Fruit fly (Drosophila melanogaster) whole organism, embryonic: Measurements from ENCODE around the gene mRpL39.

Source experiments
- ATbp ChIP-seq: fragments of 200-800 bp; sonication (Bioruptor generic); optimal IDR thresholded peaks from 2 replicates; lab custom pipeline; 2017; ENCODE audit warnings: missing biosample characterization, mild to moderate bottlenecking, missing genetic modification characterization, missing genetic modification reagents
- Aef1 ChIP-seq: fragments of 200-800 bp; sonication (Bioruptor generic); IDR thresholded peaks from 3 replicates; pipeline ENCODE4 v1.3.6; 2022; ENCODE audit warnings: missing biosample characterization, missing genetic modification characterization
- CG10565 ChIP-seq: fragments of 200-800 bp; sonication (Bioruptor generic); optimal IDR thresholded peaks from 3 replicates; lab custom pipeline; 2016; ENCODE audit warnings: missing biosample characterization, mild to moderate bottlenecking, missing genetic modification characterization
- CG10979 ChIP-seq: fragments of 200-800 bp; sonication (Bioruptor generic); optimal IDR thresholded peaks from 2 replicates; lab custom pipeline; 2018; ENCODE audit warnings: missing biosample characterization, mild to moderate bottlenecking, missing genetic modification characterization, moderate library complexity
- CG1233 ChIP-seq: fragments of 200-800 bp; sonication (Bioruptor generic); optimal IDR thresholded peaks from 4 replicates; lab custom pipeline; 2018; ENCODE audit warnings: missing biosample characterization, mild to moderate bottlenecking, missing genetic modification characterization
- CG12769 ChIP-seq: fragments of 200-800 bp; sonication (Bioruptor generic); optimal IDR thresholded peaks from 2 replicates; lab custom pipeline; 2019; ENCODE audit warnings: missing biosample characterization, mild to moderate bottlenecking, missing genetic modification characterization, moderate library complexity
- CG13287 ChIP-seq: fragments of 200-800 bp; sonication (Bioruptor generic); IDR thresholded peaks from 2 replicates; pipeline ENCODE4 v1.3.6; 2022; ENCODE audit warnings: missing biosample characterization, missing genetic modification characterization; ENCODE audit not compliant: partially characterized antibody
- CG14667 ChIP-seq: fragments of 200-800 bp; sonication (Bioruptor generic); IDR thresholded peaks from 2 replicates; pipeline ENCODE4 v1.3.6; 2022; ENCODE audit warnings: missing biosample characterization, missing genetic modification characterization
- CG16815 ChIP-seq: fragments of 200-800 bp; sonication (Bioruptor generic); optimal IDR thresholded peaks from 3 replicates; lab custom pipeline; 2017; ENCODE audit warnings: missing biosample characterization, mild to moderate bottlenecking, missing genetic modification characterization
- CG17361 ChIP-seq: fragments of 200-800 bp; sonication (Bioruptor generic); IDR thresholded peaks from 3 replicates; pipeline ENCODE4 v1.3.6; 2022; ENCODE audit warnings: missing biosample characterization, missing genetic modification characterization
- CG18262 ChIP-seq: fragments of 200-800 bp; optimal IDR thresholded peaks from 3 replicates; lab custom pipeline; 2019; ENCODE audit warnings: missing biosample characterization, mild to moderate bottlenecking, missing genetic modification characterization, moderate library complexity
- CG2120 ChIP-seq: fragments of 200-800 bp; sonication (Bioruptor generic); optimal IDR thresholded peaks from 3 replicates; lab custom pipeline; 2016; ENCODE audit warnings: missing biosample characterization, missing genetic modification characterization
- CG2202 ChIP-seq: fragments of 200-800 bp; sonication (Bioruptor generic); optimal IDR thresholded peaks from 2 replicates; lab custom pipeline; 2018; ENCODE audit warnings: missing biosample characterization, mild to moderate bottlenecking, missing genetic modification characterization
- CG2875 ChIP-seq: fragments of 200-800 bp; sonication (Bioruptor generic); optimal IDR thresholded peaks from 2 replicates; lab custom pipeline; 2017; ENCODE audit warnings: missing biosample characterization, mild to moderate bottlenecking, missing genetic modification characterization, missing genetic modification reagents
- CG30403 ChIP-seq: fragments of 200-800 bp; sonication (Bioruptor generic); optimal IDR thresholded peaks from 3 replicates; lab custom pipeline; 2016; ENCODE audit warnings: missing biosample characterization, missing genetic modification characterization
- CG31388 ChIP-seq: fragments of 200-800 bp; sonication (Bioruptor generic); optimal IDR thresholded peaks from 2 replicates; lab custom pipeline; 2016; ENCODE audit warnings: missing biosample characterization, missing genetic modification characterization
- CG31441 ChIP-seq: fragments of 200-800 bp; sonication (Bioruptor generic); IDR thresholded peaks from 2 replicates; pipeline ENCODE4 v1.3.6; 2022; ENCODE audit warnings: missing biosample characterization, missing genetic modification characterization
- CG42726 ChIP-seq: fragments of 200-800 bp; sonication (Bioruptor generic); IDR thresholded peaks from 2 replicates; pipeline ENCODE4 v1.3.6; 2022; ENCODE audit warnings: missing biosample characterization, missing genetic modification characterization; ENCODE audit not compliant: partially characterized antibody
- CrebB ChIP-seq: fragments of 200-800 bp; sonication (Bioruptor generic); optimal IDR thresholded peaks from 3 replicates; lab custom pipeline; 2018; ENCODE audit warnings: missing biosample characterization, mild to moderate bottlenecking, missing genetic modification characterization
- Drgx ChIP-seq: fragments of 200-800 bp; sonication (Bioruptor generic); IDR thresholded peaks from 2 replicates; pipeline ENCODE4 v1.3.6; 2022; ENCODE audit warnings: missing biosample characterization, missing genetic modification characterization
- Ets65A ChIP-seq: fragments of 200-800 bp; sonication (Bioruptor generic); peaks from one replicate; lab custom pipeline; 2016; ENCODE audit warnings: missing biosample characterization, missing genetic modification characterization
- PHDP ChIP-seq: fragments of 200-800 bp; sonication (Bioruptor generic); optimal IDR thresholded peaks from 3 replicates; lab custom pipeline; 2018; ENCODE audit warnings: missing biosample characterization, mild to moderate bottlenecking, missing genetic modification characterization, moderate library complexity
- Pdp1 ChIP-seq, 2 experiments: fragments of 200-800 bp; sonication (Bioruptor generic); optimal IDR thresholded peaks; 3 replicates each; lab custom pipeline; 2016; ENCODE audit warnings: missing biosample characterization in 2 of 2, missing genetic modification characterization in 2 of 2, mild to moderate bottlenecking in 1 of 2, moderate library complexity in 1 of 2
- Side ChIP-seq: fragments of 200-800 bp; sonication (Bioruptor generic); optimal IDR thresholded peaks from 2 replicates; lab custom pipeline; 2016; ENCODE audit warnings: missing biosample characterization, missing genetic modification characterization
- ara ChIP-seq: fragments of 200-800 bp; sonication (Bioruptor generic); IDR thresholded peaks from 2 replicates; pipeline ENCODE4 v1.3.6; 2022; ENCODE audit warnings: missing biosample characterization, missing genetic modification characterization
- ash1 ChIP-seq: fragments of 200-800 bp; sonication (Bioruptor generic); optimal IDR thresholded peaks from 2 replicates; lab custom pipeline; 2018; ENCODE audit warnings: missing biosample characterization, mild to moderate bottlenecking, missing genetic modification characterization
- bowl ChIP-seq: fragments of 200-800 bp; sonication (Bioruptor generic); IDR thresholded peaks from 2 replicates; pipeline ENCODE4 v1.3.6; 2022; ENCODE audit warnings: missing biosample characterization, missing genetic modification characterization
- bsh ChIP-seq, 2 experiments: fragments of 200-800 bp; sonication (Bioruptor generic); optimal IDR thresholded peaks; 2 replicates each; lab custom pipeline; 2017 to 2018; ENCODE audit warnings: mild to moderate bottlenecking in 2 of 2, missing biosample characterization in 2 of 2, missing genetic modification characterization in 2 of 2, moderate library complexity in 1 of 2
- chinmo ChIP-seq: fragments of 200-800 bp; sonication (Bioruptor generic); IDR thresholded peaks from 4 replicates; pipeline ENCODE4 v1.3.6; 2022; ENCODE audit warnings: missing biosample characterization, missing genetic modification characterization; ENCODE audit not compliant: partially characterized antibody
- dmrt99B ChIP-seq: fragments of 200-800 bp; sonication (Bioruptor generic); optimal IDR thresholded peaks from 2 replicates; lab custom pipeline; 2018; ENCODE audit warnings: missing biosample characterization, mild to moderate bottlenecking, missing genetic modification characterization, moderate library complexity
- exex ChIP-seq: fragments of 200-800 bp; sonication (Bioruptor generic); optimal IDR thresholded peaks from 4 replicates; lab custom pipeline; 2018; ENCODE audit warnings: missing biosample characterization, mild to moderate bottlenecking, missing genetic modification characterization, moderate library complexity
- gem ChIP-seq: fragments of 200-800 bp; sonication (Bioruptor generic); optimal IDR thresholded peaks from 2 replicates; lab custom pipeline; 2019; ENCODE audit warnings: missing biosample characterization, mild to moderate bottlenecking, missing genetic modification characterization, moderate library complexity
- hkb ChIP-seq, 2 experiments: fragments of 200-800 bp in 1 of 2; fragments of >200 bp in 1 of 2; sonication (Bioruptor generic) in 1 of 2; IDR thresholded peaks in 1 of 2; optimal IDR thresholded peaks in 1 of 2; 2 replicates each; pipeline versions ENCODE4 v1.3.6 to Lab custom; 2017 to 2022; ENCODE audit warnings: missing biosample characterization in 1 of 2, missing genetic modification characterization in 1 of 2
- lmd ChIP-seq: fragments of 200-800 bp; sonication (Bioruptor generic); IDR thresholded peaks from 2 replicates; pipeline ENCODE4 v1.3.6; 2022; ENCODE audit warnings: missing biosample characterization, missing genetic modification characterization
- nom ChIP-seq: fragments of 200-800 bp; sonication (Bioruptor generic); optimal IDR thresholded peaks from 2 replicates; lab custom pipeline; 2017; ENCODE audit warnings: missing biosample characterization, missing genetic modification characterization, mild to moderate bottlenecking, moderate library complexity, missing genetic modification reagents
- org-1 ChIP-seq: fragments of 200-800 bp; sonication (Bioruptor generic); optimal IDR thresholded peaks from 2 replicates; lab custom pipeline; 2017; ENCODE audit warnings: missing biosample characterization, missing genetic modification characterization
- pan ChIP-seq, 4 experiments: fragments of >200 bp in 3 of 4; fragments of 200-800 bp in 1 of 4; sonication (Bioruptor generic) in 1 of 4; optimal IDR thresholded peaks in 3 of 4; IDR thresholded peaks in 1 of 4; 2 replicates each; pipeline versions ENCODE4 v1.3.6 to Lab custom; 2017 to 2022; ENCODE audit warnings: missing biosample characterization in 2 of 4, missing genetic modification characterization in 2 of 4, mixed read lengths in 1 of 4
- phol ChIP-seq: fragments of 200-800 bp; sonication (Bioruptor generic); optimal IDR thresholded peaks from 3 replicates; lab custom pipeline; 2018; ENCODE audit warnings: missing biosample characterization, mild to moderate bottlenecking, missing genetic modification characterization, moderate library complexity
- prd ChIP-seq, 3 experiments: fragments of >200 bp in 2 of 3; fragments of 200-800 bp in 1 of 3; sonication (Bioruptor generic) in 1 of 3; optimal IDR thresholded peaks in 2 of 3; IDR thresholded peaks in 1 of 3; 2 replicates in 2 of 3; 3 replicates in 1 of 3; pipeline versions ENCODE4 v1.3.6 to Lab custom; 2017 to 2022; ENCODE audit warnings: missing biosample characterization in 1 of 3, missing genetic modification characterization in 1 of 3
- pzg ChIP-seq: fragments of 200-800 bp; sonication (Bioruptor generic); optimal IDR thresholded peaks from 3 replicates; lab custom pipeline; 2018; ENCODE audit warnings: missing biosample characterization, mild to moderate bottlenecking, missing genetic modification characterization, moderate library complexity
- sens ChIP-seq: fragments of 200-800 bp; sonication (Bioruptor generic); peaks from one replicate; lab custom pipeline; 2016; ENCODE audit warnings: missing biosample characterization, missing genetic modification characterization
- sisA ChIP-seq: fragments of 200-800 bp; sonication (Bioruptor generic); IDR thresholded peaks from 2 replicates; pipeline ENCODE4 v1.3.6; 2022; ENCODE audit warnings: missing biosample characterization, missing genetic modification characterization
- sna ChIP-seq: fragments of 200-800 bp; sonication (Bioruptor generic); IDR thresholded peaks from 2 replicates; pipeline ENCODE4 v1.3.6; 2022; ENCODE audit warnings: missing biosample characterization, missing genetic modification characterization; ENCODE audit not compliant: partially characterized antibody
- ttk ChIP-seq: fragments of 200-800 bp; sonication (Bioruptor generic); IDR thresholded peaks from 2 replicates; pipeline ENCODE4 v2.1.2; 2022; ENCODE audit warnings: missing biosample characterization, missing genetic modification characterization
- twi ChIP-seq: fragments of 200-800 bp; optimal IDR thresholded peaks from 2 replicates; lab custom pipeline; 2019; ENCODE audit warnings: missing biosample characterization, mild to moderate bottlenecking, missing genetic modification characterization, moderate library complexity
- unpg ChIP-seq: fragments of 200-800 bp; sonication (Bioruptor generic); optimal IDR thresholded peaks from 3 replicates; lab custom pipeline; 2018; ENCODE audit warnings: missing biosample characterization, mild to moderate bottlenecking, missing genetic modification characterization, moderate library complexity
- vvl ChIP-seq: fragments of 200-800 bp; sonication (Bioruptor generic); IDR thresholded peaks from 2 replicates; pipeline ENCODE4 v1.3.6; 2022; ENCODE audit warnings: missing biosample characterization, missing genetic modification characterization
- z ChIP-seq: fragments of 200-800 bp; sonication (Bioruptor generic); IDR thresholded peaks from 3 replicates; pipeline ENCODE4 v1.3.6; 2022; ENCODE audit warnings: missing biosample characterization, missing genetic modification characterization

mRpL39 gene

DNA sequence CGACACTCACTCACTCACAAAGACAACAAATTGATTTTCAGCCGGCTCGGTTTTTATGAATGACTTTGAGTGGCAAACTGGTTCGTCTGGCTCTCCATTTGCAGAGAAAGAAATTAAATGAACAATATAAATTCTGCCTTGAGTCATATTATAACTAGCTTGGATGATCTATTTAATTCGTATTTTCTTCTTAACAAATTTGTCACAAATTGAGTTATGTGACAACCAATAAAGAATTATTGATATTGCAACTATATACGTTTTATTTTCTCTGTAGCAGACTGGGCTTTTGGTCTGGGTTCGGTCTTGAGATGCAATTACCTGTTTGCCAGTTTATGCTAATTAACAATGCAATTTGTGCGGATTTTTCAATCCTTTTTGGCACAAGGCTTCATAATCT is 7.4 kb upstream of the mRpL39 start (continued):
- TF ChIP-seq CG10979 (tag; lab: Kevin White, UChicago): peak; percentile 25
- TF ChIP-seq sens (GFP tag; lab: Kevin White, UChicago): peak; percentile 30
- TF ChIP-seq ATbp (GFP tag; lab: Kevin White, UChicago): peak; percentile 13
- peak; percentile 48 for TF ChIP-seq unpg (GFP tag; lab: Kevin White, UChicago)
- no peak for TF ChIP-seq sna (GFP tag; lab: Robert Waterston, UW)
- no peak for TF ChIP-seq bowl (GFP tag; lab: Robert Waterston, UW)
- TF ChIP-seq Side (GFP tag; lab: Kevin White, UChicago): no peak
- TF ChIP-seq Drgx (GFP tag; lab: Robert Waterston, UW): peak; percentile 92
- peak; percentile 68 for TF ChIP-seq Ets65A
- TF ChIP-seq twi (tag; lab: Kevin White, UChicago): no peak
- TF ChIP-seq CG17361: 0 out of 3 replicates have a peak, but pooled peaks have one; percentile 30
- peak; percentile 15 for TF ChIP-seq CG30403
- no peak for TF ChIP-seq exex
- TF ChIP-seq sisA (GFP tag; lab: Robert Waterston, UW): no peak
- peak; percentile 18 for TF ChIP-seq dmrt99B
- no peak for TF ChIP-seq CG14667 (GFP tag; lab: Robert Waterston, UW)
- no peak for TF ChIP-seq CG2120 (GFP tag; lab: Kevin White, UChicago)
- TF ChIP-seq CG16815: no peak
- TF ChIP-seq CG42726 (GFP tag; lab: Robert Waterston, UW): no peak
- peak; percentile 39; the same call in 1 of the 2 replicates for TF ChIP-seq ara (GFP tag; lab: Robert Waterston, UW)
- TF ChIP-seq CG2875 (GFP tag; lab: Kevin White, UChicago): peak; percentile 4
- no peak for TF ChIP-seq chinmo
- TF ChIP-seq CG1233: no peak
- no peak for TF ChIP-seq CrebB (tag; lab: Kevin White, UChicago)
- TF ChIP-seq z (GFP tag; lab: Robert Waterston, UW): 0 out of 3 replicates have a peak, but pooled peaks have one; percentile 30
- TF ChIP-seq PHDP (tag; lab: Kevin White, UChicago): no peak
- no peak for TF ChIP-seq CG2202 (tag; lab: Kevin White, UChicago)
- no peak for TF ChIP-seq CG13287 (GFP tag; lab: Robert Waterston, UW)
- peak; percentile 22; the same call in 1 of the 2 replicates for TF ChIP-seq CG31441 (GFP tag; lab: Robert Waterston, UW)
- peak; percentile 52; the same call in 1 of the 2 replicates for TF ChIP-seq ttk
- TF ChIP-seq hkb (optimal IDR thresholded peaks at IDR 0.05; lab: Kevin White, UChicago): no peak
- 0 out of 2 replicates have a peak, but pooled peaks have one; percentile 29 for TF ChIP-seq hkb (GFP tag; IDR thresholded peaks at IDR 0.05; lab: Robert Waterston, UW)
- 0 out of 2 replicates have a peak, but pooled peaks have one; percentile 17 for TF ChIP-seq lmd (GFP tag; lab: Robert Waterston, UW)
- peak in 1 of 2 experiments; percentile 11 for TF ChIP-seq Pdp1 (GFP tag; optimal IDR thresholded peaks at IDR 0.05; lab: Kevin White, UChicago)
- no peak for TF ChIP-seq pzg (GFP tag; lab: Kevin White, UChicago)
- TF ChIP-seq CG12769 (tag; lab: Kevin White, UChicago): no peak
- peak; percentile 35 for TF ChIP-seq CG18262 (tag; lab: Kevin White, UChicago)
- peak; percentile 27; the same call in 1 of the 2 replicates for TF ChIP-seq vvl
- no peak for TF ChIP-seq Aef1 (GFP tag; lab: Robert Waterston, UW)
- no peak for TF ChIP-seq pan (optimal IDR thresholded peaks at IDR 0.05; lab: Kevin White, UChicago)
- TF ChIP-seq pan (GFP tag; optimal IDR thresholded peaks at IDR 0.05 in 1 of 2, IDR thresholded peaks at IDR 0.05 in 1 of 2): peak in 1 of 2 experiments; percentile 59
- no peak for TF ChIP-seq ash1 (GFP tag; lab: Kevin White, UChicago)
- TF ChIP-seq CG10565 (GFP tag; lab: Kevin White, UChicago): no peak
- peak; percentile 36 to 45 for TF ChIP-seq bsh (GFP tag; optimal IDR thresholded peaks at IDR 0.05; lab: Kevin White, UChicago)
- TF ChIP-seq CG31388 (GFP tag; lab: Kevin White, UChicago): no peak
- TF ChIP-seq phol (tag; lab: Kevin White, UChicago): peak; percentile 15
- no peak for TF ChIP-seq prd (optimal IDR thresholded peaks at IDR 0.05; lab: Kevin White, UChicago)
- peak; percentile 30; the same call in 2 of the 3 replicates for TF ChIP-seq prd (GFP tag; IDR thresholded peaks at IDR 0.05; lab: Robert Waterston, UW)
- TF ChIP-seq gem: peak; percentile 65
- TF ChIP-seq nom (GFP tag; lab: Kevin White, UChicago): peak; percentile 26
- no peak for TF ChIP-seq org-1 (GFP tag; lab: Kevin White, UChicago)
